4 fruit fly cellular contexts compared by ENCODE assay signal in the genomic region with DNA sequence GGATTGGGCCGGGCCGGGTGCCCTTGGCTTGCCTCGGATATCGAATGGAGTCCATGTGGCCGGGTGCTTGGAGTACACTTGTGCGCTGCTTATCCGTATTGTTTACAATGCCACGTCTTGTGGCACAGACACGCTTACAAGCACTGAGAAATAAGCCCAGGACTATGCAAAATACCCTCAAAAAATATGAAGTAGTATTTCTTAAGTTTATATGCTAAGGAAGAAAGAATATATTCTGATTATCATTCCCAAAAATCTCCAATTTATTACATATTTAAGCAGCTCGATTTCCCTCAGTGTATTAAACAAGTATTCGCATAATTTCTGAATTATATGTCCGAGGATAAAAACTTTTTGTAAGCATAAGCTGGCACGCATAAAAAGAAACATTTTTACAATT.
TF ChIP-seq lines count a peak whose summit lies in the region.

No protein-coding gene starts in this region.

- TF ChIP-seq CTCF in whole organism, embryonic (GFP tag; optimal IDR thresholded peaks at IDR 0.05; lab: Kevin White, UChicago) = no peak

TF ChIP-seq in whole organism, embryonic, 481 proteins besides CTCF, POLR2A, EP300 and RAD21 (continues in another document):
- TF ChIP-seq CG7556 (GFP tag; optimal IDR thresholded peaks at IDR 0.05; lab: Kevin White, UChicago) = peak; percentile 23
- TF ChIP-seq Hmr (GFP tag; optimal IDR thresholded peaks at IDR 0.05; lab: Kevin White, UChicago) = peak; percentile 46
- TF ChIP-seq CG8359 (GFP tag; optimal IDR thresholded peaks at IDR 0.05; lab: Kevin White, UChicago; ENCODE audit: borderline replicate concordance) = no peak
- TF ChIP-seq sens-2 (GFP tag; IDR thresholded peaks at IDR 0.05; lab: Robert Waterston, UW) = no peak
- TF ChIP-seq ind (GFP tag; optimal IDR thresholded peaks at IDR 0.05; lab: Kevin White, UChicago) = peak; percentile 4
- peak; percentile 72 for TF ChIP-seq Med (GFP tag; lab: Kevin White, UChicago)
- TF ChIP-seq CG18599 (GFP tag; optimal IDR thresholded peaks at IDR 0.05; lab: Kevin White, UChicago) = peak; percentile 58
- no peak for TF ChIP-seq exex (tag; optimal IDR thresholded peaks at IDR 0.05; lab: Kevin White, UChicago)
- TF ChIP-seq HLH3B (GFP tag; IDR thresholded peaks at IDR 0.05; lab: Robert Waterston, UW) = 0 out of 2 replicates have a peak, but pooled peaks have one; percentile 8
- TF ChIP-seq CG4328 (GFP tag; optimal IDR thresholded peaks at IDR 0.05; lab: Kevin White, UChicago) = no peak
- TF ChIP-seq CG4282 (GFP tag; optimal IDR thresholded peaks at IDR 0.05; lab: Kevin White, UChicago) = no peak
- TF ChIP-seq CG2120 (GFP tag; optimal IDR thresholded peaks at IDR 0.05; lab: Kevin White, UChicago) = peak; percentile 47
- TF ChIP-seq CG5953 (GFP tag; IDR thresholded peaks at IDR 0.05; lab: Robert Waterston, UW) = no peak
- TF ChIP-seq Abd-B (GFP tag; optimal IDR thresholded peaks at IDR 0.05; lab: Kevin White, UChicago) = no peak
- peak; percentile 45 for TF ChIP-seq CG2678 (tag; optimal IDR thresholded peaks at IDR 0.05; lab: Kevin White, UChicago)
- no peak for TF ChIP-seq Deaf1 (tag; optimal IDR thresholded peaks at IDR 0.05; lab: Kevin White, UChicago)
- no peak for TF ChIP-seq CG31388 (GFP tag; optimal IDR thresholded peaks at IDR 0.05; lab: Kevin White, UChicago)
- TF ChIP-seq Xbp1 (GFP tag; optimal IDR thresholded peaks at IDR 0.05; lab: Kevin White, UChicago) = peak; percentile 13
- TF ChIP-seq CG3838 (GFP tag; optimal IDR thresholded peaks at IDR 0.05; lab: Kevin White, UChicago) = no peak
- TF ChIP-seq CG31441 (GFP tag; IDR thresholded peaks at IDR 0.05; lab: Robert Waterston, UW) = peak; percentile 31; the same call in 1 of the 2 replicates
- TF ChIP-seq fu2 (GFP tag; optimal IDR thresholded peaks at IDR 0.05; lab: Kevin White, UChicago) = no peak

TF ChIP-seq in whole organism, prepupa, 60 proteins besides CTCF, POLR2A, EP300 and RAD21:
- TF ChIP-seq spab (GFP tag; optimal IDR thresholded peaks at IDR 0.05; lab: Kevin White, UChicago) = peak; percentile 10
- peak; percentile 3 for TF ChIP-seq fd59A (GFP tag; optimal IDR thresholded peaks at IDR 0.05; lab: Kevin White, UChicago)
- TF ChIP-seq cyc (GFP tag; optimal IDR thresholded peaks at IDR 0.05; lab: Kevin White, UChicago) = peak; percentile 19
- peak; percentile 10 for TF ChIP-seq Eip75B (GFP tag; optimal IDR thresholded peaks at IDR 0.05; lab: Kevin White, UChicago)
- TF ChIP-seq svp (GFP tag; lab: Kevin White, UChicago) = peak; percentile 39
- TF ChIP-seq Met (GFP tag; optimal IDR thresholded peaks at IDR 0.05; lab: Kevin White, UChicago) = peak; percentile 7
- 0 out of 3 replicates have a peak, but pooled peaks have one; percentile 24 for TF ChIP-seq CG6163 (GFP tag; IDR thresholded peaks at IDR 0.05; lab: Robert Waterston, UW)
- peak; percentile 4 for TF ChIP-seq Smox (GFP tag; optimal IDR thresholded peaks at IDR 0.05; lab: Kevin White, UChicago)
- TF ChIP-seq pdm3 (GFP tag; optimal IDR thresholded peaks at IDR 0.05; lab: Kevin White, UChicago) = peak; percentile 17
- TF ChIP-seq Eip78C (GFP tag; lab: Kevin White, UChicago) = peak; percentile 53
- no peak for TF ChIP-seq CG3919 (GFP tag; optimal IDR thresholded peaks at IDR 0.05; lab: Kevin White, UChicago)
- no peak for TF ChIP-seq dac (GFP tag; optimal IDR thresholded peaks at IDR 0.05; lab: Kevin White, UChicago)
- TF ChIP-seq CG7368 (GFP tag; optimal IDR thresholded peaks at IDR 0.05; lab: Kevin White, UChicago) = no peak
- TF ChIP-seq CG11762 (GFP tag; optimal IDR thresholded peaks at IDR 0.05; lab: Kevin White, UChicago; ENCODE audit: insufficient read depth) = no peak
- TF ChIP-seq OdsH (GFP tag; optimal IDR thresholded peaks at IDR 0.05; lab: Kevin White, UChicago) = peak; percentile 25
TF ChIP-seq in whole organism, prepupa: peak in this region for 11.

TF ChIP-seq in whole organism, pupa, 21 proteins besides CTCF, POLR2A, EP300 and RAD21:
- no peak for TF ChIP-seq CG10348 (GFP tag; IDR thresholded peaks at IDR 0.05; lab: Robert Waterston, UW)
- TF ChIP-seq fd96Ca (GFP tag; IDR thresholded peaks at IDR 0.05; lab: Robert Waterston, UW) = no peak
- TF ChIP-seq gl (tag; optimal IDR thresholded peaks at IDR 0.05; lab: Kevin White, UChicago) = no peak
- TF ChIP-seq CG12605 (GFP tag; IDR thresholded peaks at IDR 0.05; lab: Robert Waterston, UW) = no peak
- TF ChIP-seq Ets98B (GFP tag; IDR thresholded peaks at IDR 0.05; lab: Robert Waterston, UW) = no peak
- peak; percentile 42 for TF ChIP-seq CG8159 (tag; optimal IDR thresholded peaks at IDR 0.05; lab: Kevin White, UChicago)
- TF ChIP-seq CG17806 (tag; optimal IDR thresholded peaks at IDR 0.05; lab: Kevin White, UChicago) = no peak
- TF ChIP-seq CG14655 (GFP tag; optimal IDR thresholded peaks at IDR 0.05; lab: Kevin White, UChicago) = peak; percentile 4
- no peak for TF ChIP-seq CG13204 (GFP tag; optimal IDR thresholded peaks at IDR 0.05; lab: Kevin White, UChicago)
- TF ChIP-seq Pif1B (GFP tag; optimal IDR thresholded peaks at IDR 0.05; lab: Kevin White, UChicago) = no peak
- no peak for TF ChIP-seq EcR (GFP tag; optimal IDR thresholded peaks at IDR 0.05; lab: Kevin White, UChicago)
- TF ChIP-seq CG32121 (GFP tag; IDR thresholded peaks at IDR 0.05; lab: Robert Waterston, UW) = no peak
- no peak for TF ChIP-seq CG4496 (GFP tag; IDR thresholded peaks at IDR 0.05; lab: Robert Waterston, UW)
- TF ChIP-seq CG34367 (tag; optimal IDR thresholded peaks at IDR 0.05; lab: Kevin White, UChicago) = no peak
- TF ChIP-seq CG9948 (tag; optimal IDR thresholded peaks at IDR 0.05; lab: Kevin White, UChicago) = no peak
- no peak for TF ChIP-seq CG8301 (tag; optimal IDR thresholded peaks at IDR 0.05; lab: Kevin White, UChicago)
- TF ChIP-seq D1 (tag; optimal IDR thresholded peaks at IDR 0.05; lab: Kevin White, UChicago) = no peak
- TF ChIP-seq CG15710 (tag; optimal IDR thresholded peaks at IDR 0.05; lab: Kevin White, UChicago) = peak; percentile 31
- no peak for TF ChIP-seq rn (GFP tag; IDR thresholded peaks at IDR 0.05; lab: Robert Waterston, UW)
- no peak for TF ChIP-seq Snoo (tag; optimal IDR thresholded peaks at IDR 0.05; lab: Kevin White, UChicago)
- TF ChIP-seq Pif1A (GFP tag; optimal IDR thresholded peaks at IDR 0.05; lab: Kevin White, UChicago) = no peak
TF ChIP-seq in whole organism, pupa: peak in this region for 3.

TF ChIP-seq in whole organism, wandering third instar larva, 38 proteins besides CTCF, POLR2A, EP300 and RAD21:
- TF ChIP-seq Hr83 (GFP tag; optimal IDR thresholded peaks at IDR 0.05; lab: Kevin White, UChicago; ENCODE audit: poor library complexity, severe bottlenecking) (no peak), sv (GFP tag; optimal IDR thresholded peaks at IDR 0.05; lab: Kevin White, UChicago) (no peak), foxo (GFP tag; optimal IDR thresholded peaks at IDR 0.05; lab: Kevin White, UChicago) (peak in 1 of 2 experiments; percentile 8), h (GFP tag; optimal IDR thresholded peaks at IDR 0.05; lab: Kevin White, UChicago) (peak; percentile 6), ey (GFP tag; optimal IDR thresholded peaks at IDR 0.05; lab: Kevin White, UChicago) (no peak), tai (GFP tag; optimal IDR thresholded peaks at IDR 0.05; lab: Kevin White, UChicago) (no peak), dl (GFP tag; optimal IDR thresholded peaks at IDR 0.05; lab: Kevin White, UChicago; ENCODE audit: insufficient read depth in 1 of 2, partially characterized antibody in 2 of 2) (no peak), Jra (GFP tag; optimal IDR thresholded peaks at IDR 0.05; lab: Kevin White, UChicago) (no peak), woc (GFP tag; optimal IDR thresholded peaks at IDR 0.05; lab: Kevin White, UChicago) (no peak), lola (GFP tag; optimal IDR thresholded peaks at IDR 0.05; lab: Kevin White, UChicago) (no peak), Sp1 (GFP tag; optimal IDR thresholded peaks at IDR 0.05; lab: Kevin White, UChicago) (no peak)
